Worm (Caenorhabditis elegans) whole organism, late embryonic: ENCODE data around the gene cnc-8.

Experiments
- ahr-1 ChIP-seq: sonication (generic microtip); optimal IDR thresholded peaks from 2 replicates; lab custom pipeline; 2016; ENCODE audit warnings: missing genetic modification characterization, missing compliant biosample characterization
- ama-1 ChIP-seq: fragments of 150-350 bp; optimal IDR thresholded peaks from 2 replicates; lab custom pipeline; 2014
- ceh-18 ChIP-seq: sonication (generic microtip); optimal IDR thresholded peaks from 2 replicates; lab custom pipeline; 2016; ENCODE audit warnings: missing genetic modification characterization, missing compliant biosample characterization
- ceh-19 ChIP-seq: fragments of 200-800 bp; sonication (Bioruptor generic); optimal IDR thresholded peaks from 2 replicates; lab custom pipeline; 2018; ENCODE audit warnings: mild to moderate bottlenecking, missing genetic modification characterization, missing compliant biosample characterization
- che-1 ChIP-seq: sonication (generic microtip); optimal IDR thresholded peaks from 2 replicates; lab custom pipeline; 2016; ENCODE audit warnings: mild to moderate bottlenecking, missing genetic modification characterization, missing compliant biosample characterization
- nfya-1 ChIP-seq: sonication (generic microtip); optimal IDR thresholded peaks from 2 replicates; lab custom pipeline; 2017; ENCODE audit warnings: missing genetic modification characterization, mild to moderate bottlenecking, missing compliant biosample characterization, antibody characterized with exemption, moderate library complexity
- nhr-11 ChIP-seq: fragments of 150-350 bp; optimal IDR thresholded peaks from 2 replicates; lab custom pipeline; 2014; ENCODE audit warnings: missing biosample characterization, missing genetic modification characterization
- unc-55 ChIP-seq: sonication (generic microtip); optimal IDR thresholded peaks from 2 replicates; lab custom pipeline; 2017; ENCODE audit warnings: missing biosample characterization, missing genetic modification reagents, missing genetic modification characterization

DNA sequence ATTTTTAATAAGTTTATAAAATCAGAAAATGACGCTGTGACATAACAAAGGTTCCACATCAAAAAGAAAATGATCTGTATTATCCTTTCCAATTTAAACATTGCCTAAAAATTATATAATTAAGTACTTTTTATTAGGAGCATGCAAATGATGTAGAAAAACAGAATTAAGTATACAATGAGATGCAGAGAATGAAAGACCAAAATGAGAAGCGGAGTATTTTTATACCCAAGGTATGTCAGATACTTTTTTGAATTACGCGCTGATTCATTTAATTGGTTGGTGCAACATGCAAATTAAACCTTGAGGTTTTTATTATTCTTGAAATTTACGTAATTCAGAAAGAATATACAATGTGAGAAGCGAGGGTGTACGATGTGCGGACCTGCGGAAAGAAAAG lies 46.4 kb upstream of the cnc-8 start, which contains the start of gene C32A9.1:
- no peak for TF ChIP-seq ama-1 (lab: Kevin White, UChicago)
- no peak for TF ChIP-seq nfya-1 (tag; lab: Kevin White, UChicago)
- no peak for TF ChIP-seq ceh-19 (GFP tag; lab: Kevin White, UChicago)
- TF ChIP-seq unc-55 (GFP tag; lab: Kevin White, UChicago): no peak
- no peak for TF ChIP-seq che-1 (tag; lab: Kevin White, UChicago)
- TF ChIP-seq ahr-1 (tag; lab: Kevin White, UChicago): no peak
- no peak for TF ChIP-seq ceh-18
- TF ChIP-seq nhr-11 (tag; lab: Kevin White, UChicago): no peak
